Fruit fly (Drosophila melanogaster): ENCODE measurements around the gene Fancd2.

The Fancd2 gene

DNA sequence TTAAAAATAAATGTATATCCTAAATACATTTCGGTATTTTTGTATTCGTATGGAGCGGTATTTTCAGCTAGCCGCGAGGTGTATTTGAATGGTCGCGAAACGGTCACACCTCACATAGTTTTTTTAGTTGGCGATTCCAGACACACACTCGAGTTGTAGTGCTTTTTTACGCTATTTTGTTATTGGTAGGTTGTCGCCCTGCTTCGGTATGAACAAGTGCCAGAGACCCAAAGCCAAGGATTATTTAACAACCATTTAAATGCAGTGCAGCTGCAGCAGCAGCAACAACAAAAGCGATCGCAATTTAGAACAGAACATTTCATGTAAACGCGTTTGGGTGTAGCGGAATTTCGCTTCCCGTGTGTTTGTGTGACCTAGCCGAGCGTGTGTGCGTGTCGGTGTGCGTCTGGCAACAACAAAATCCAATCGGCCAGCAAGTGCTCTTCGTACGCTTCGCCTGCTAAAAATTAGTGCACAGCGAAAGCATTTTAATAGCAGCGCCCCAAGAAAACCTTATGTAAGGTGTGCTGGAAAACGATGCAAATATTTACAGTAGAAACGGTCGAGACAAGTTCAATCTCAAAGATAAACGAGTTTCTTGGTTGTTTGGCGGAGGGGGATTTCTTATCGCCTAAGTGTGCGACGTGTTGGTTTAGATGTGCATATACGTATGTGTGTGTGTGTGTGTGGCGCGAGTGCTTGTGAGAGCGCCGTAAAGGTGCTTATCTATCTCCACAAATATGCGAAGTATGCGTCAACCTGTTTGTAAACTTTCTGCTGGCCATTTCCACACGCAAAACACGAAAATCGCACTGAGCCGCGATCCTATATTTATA, 16.9 kb upstream of the Fancd2 start, which contains the start of gene Synd:
TSS of gene Synd (plus strand) at position 111 of the 836 bp plus-strand sequence.
- TF ChIP-seq Ets98B (GFP tag; IDR thresholded peaks at IDR 0.05) (peak; percentile 13; the same call in 1 of the 2 replicates), gl (tag; optimal IDR thresholded peaks at IDR 0.05) (peak; percentile 31), CG14655 (GFP tag; optimal IDR thresholded peaks at IDR 0.05) (peak; percentile 27), CG12605 (GFP tag; IDR thresholded peaks at IDR 0.05) (0 out of 2 replicates have a peak, but pooled peaks have one; percentile 17), Pif1A (GFP tag; optimal IDR thresholded peaks at IDR 0.05) (peak; percentile 42), CG34367 (tag; optimal IDR thresholded peaks at IDR 0.05) (no peak), CG32121 (GFP tag; IDR thresholded peaks at IDR 0.05) (no peak), CG15710 (tag; optimal IDR thresholded peaks at IDR 0.05) (peak; percentile 8), D1 (tag; optimal IDR thresholded peaks at IDR 0.05) (no peak), CG9948 (tag; optimal IDR thresholded peaks at IDR 0.05) (no peak), Pif1B (GFP tag; optimal IDR thresholded peaks at IDR 0.05) (peak; percentile 12), CG10348 (GFP tag; IDR thresholded peaks at IDR 0.05) (no peak), rn (GFP tag; IDR thresholded peaks at IDR 0.05) (no peak), CG4496 (GFP tag; IDR thresholded peaks at IDR 0.05) (peak; percentile 48; the same call in 2 of the 3 replicates), CG8159 (tag; optimal IDR thresholded peaks at IDR 0.05) (no peak), Snoo (tag; optimal IDR thresholded peaks at IDR 0.05) (peak; percentile 6), CG8301 (tag; optimal IDR thresholded peaks at IDR 0.05) (peak; percentile 34), fd96Ca (GFP tag; IDR thresholded peaks at IDR 0.05) (no peak), EcR (GFP tag; optimal IDR thresholded peaks at IDR 0.05) (peak; percentile 76), CG17806 (tag; optimal IDR thresholded peaks at IDR 0.05) (no peak), CG13204 (GFP tag; optimal IDR thresholded peaks at IDR 0.05) (no peak)

DNA sequence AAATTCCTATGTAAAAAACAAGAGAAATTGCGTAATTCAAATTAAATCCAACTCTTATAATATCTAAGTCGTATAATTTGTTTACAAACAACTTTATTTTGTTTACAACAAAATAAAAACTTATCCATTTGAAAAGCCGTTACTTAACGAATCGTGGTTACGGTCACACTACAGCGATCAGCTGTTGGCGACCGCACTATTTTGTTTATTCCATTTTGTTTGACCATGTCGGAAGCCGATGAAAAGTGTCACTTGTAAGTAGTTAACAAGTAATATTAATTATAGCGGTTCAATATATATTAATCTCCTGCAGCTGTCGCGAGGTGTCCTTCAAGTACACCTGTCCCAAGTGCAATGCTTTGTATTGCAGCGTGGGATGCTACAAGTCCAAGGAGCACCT, 15.0 kb upstream of the Fancd2 start, which contains the start of gene CG31223:
TSS of gene CG31223 (plus strand) at position 165 of the 400 bp plus-strand sequence.
- TF ChIP-seq CG34367 (tag; optimal IDR thresholded peaks at IDR 0.05) (no peak), CG15710 (tag; optimal IDR thresholded peaks at IDR 0.05) (no peak), CG12605 (GFP tag; IDR thresholded peaks at IDR 0.05) (no peak), CG17806 (tag; optimal IDR thresholded peaks at IDR 0.05) (no peak), CG14655 (GFP tag; optimal IDR thresholded peaks at IDR 0.05) (no peak), CG8301 (tag; optimal IDR thresholded peaks at IDR 0.05) (no peak), D1 (tag; optimal IDR thresholded peaks at IDR 0.05) (no peak), Snoo (tag; optimal IDR thresholded peaks at IDR 0.05) (no peak), EcR (GFP tag; optimal IDR thresholded peaks at IDR 0.05) (no peak)

- TF ChIP-seq EcR (GFP tag; optimal IDR thresholded peaks at IDR 0.05) (no peak), D1 (tag; optimal IDR thresholded peaks at IDR 0.05) (no peak), CG17806 (tag; optimal IDR thresholded peaks at IDR 0.05) (no peak), CG12605 (GFP tag; IDR thresholded peaks at IDR 0.05) (peak; percentile 30; the same call in 1 of the 2 replicates), CG13204 (GFP tag; optimal IDR thresholded peaks at IDR 0.05) (no peak), fd96Ca (GFP tag; IDR thresholded peaks at IDR 0.05) (peak; percentile 36; the same call in 1 of the 3 replicates), CG14655 (GFP tag; optimal IDR thresholded peaks at IDR 0.05) (no peak), Pif1A (GFP tag; optimal IDR thresholded peaks at IDR 0.05) (no peak), Snoo (tag; optimal IDR thresholded peaks at IDR 0.05) (no peak), rn (GFP tag; IDR thresholded peaks at IDR 0.05) (no peak), CG4496 (GFP tag; IDR thresholded peaks at IDR 0.05) (peak; percentile 57; the same call in 2 of the 3 replicates)
Measured at dm6 chr3R:20830153-20830695, 14.2 kb upstream of the Fancd2 start, which contains the start of gene Adss. Gene Adss (minus strand): TSS chr3R:20830580.

DNA sequence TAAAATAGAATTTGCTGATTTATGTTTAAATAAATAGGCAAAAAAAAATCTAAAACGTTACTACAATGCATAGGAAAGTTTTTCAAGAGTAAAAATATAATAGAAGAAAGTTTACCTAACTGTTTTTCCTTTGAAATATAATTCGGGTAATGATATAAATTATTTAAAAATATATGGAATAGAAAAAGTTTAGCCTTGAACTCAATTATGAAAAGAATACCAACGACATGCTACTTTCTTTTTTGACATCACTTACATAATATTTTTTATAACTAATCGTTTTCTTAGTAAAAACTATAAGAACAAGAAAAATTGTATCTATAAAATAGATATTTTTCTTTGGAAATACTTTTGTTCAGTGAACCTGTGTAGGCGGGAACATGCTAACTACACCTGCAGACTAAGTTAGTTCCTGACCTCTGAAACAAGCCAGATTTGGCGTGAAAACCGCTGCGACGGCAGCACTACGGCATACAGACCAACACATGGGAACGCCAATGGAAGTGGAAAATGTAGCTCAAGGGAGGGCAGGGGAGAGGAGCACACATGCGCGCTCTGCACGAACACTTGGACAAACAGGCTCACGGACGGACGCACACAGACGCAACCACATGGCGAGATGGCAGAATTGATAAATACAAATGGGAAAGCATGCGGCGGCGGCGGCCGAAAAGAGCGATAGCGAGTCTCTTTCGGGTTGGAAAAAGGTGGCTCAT, 13.6 kb upstream of the Fancd2 start:
- TF ChIP-seq Snoo (tag; optimal IDR thresholded peaks at IDR 0.05) (peak; percentile 8), EcR (GFP tag; optimal IDR thresholded peaks at IDR 0.05) (peak; percentile 45), CG12605 (GFP tag; IDR thresholded peaks at IDR 0.05) (no peak), CG13204 (GFP tag; optimal IDR thresholded peaks at IDR 0.05) (peak; percentile 78), CG32121 (GFP tag; IDR thresholded peaks at IDR 0.05) (0 out of 2 replicates have a peak, but pooled peaks have one; percentile 30), CG4496 (GFP tag; IDR thresholded peaks at IDR 0.05) (peak; percentile 65), D1 (tag; optimal IDR thresholded peaks at IDR 0.05) (no peak), CG34367 (tag; optimal IDR thresholded peaks at IDR 0.05) (no peak), CG8301 (tag; optimal IDR thresholded peaks at IDR 0.05) (no peak), fd96Ca (GFP tag; IDR thresholded peaks at IDR 0.05) (peak; percentile 72; the same call in 2 of the 3 replicates), CG8159 (tag; optimal IDR thresholded peaks at IDR 0.05) (no peak), Ets98B (GFP tag; IDR thresholded peaks at IDR 0.05) (peak; percentile 67)

Measured in whole organism, pupa.